Worm (Caenorhabditis elegans) whole organism, early embryonic: ENCODE measurements around the gene Y46G5A.47.

Experiments
- B0310.2 ChIP-seq: sonication (generic microtip); optimal IDR thresholded peaks from 2 replicates; lab custom pipeline; 2016; ENCODE audit warnings: mild to moderate bottlenecking, missing genetic modification characterization, missing compliant biosample characterization
- F13C5.2 ChIP-seq: sonication (generic microtip); optimal IDR thresholded peaks from 2 replicates; lab custom pipeline; 2017; ENCODE audit warnings: mild to moderate bottlenecking, missing genetic modification characterization, inconsistent platforms, missing compliant biosample characterization
- aly-1 ChIP-seq: sonication (generic microtip); optimal IDR thresholded peaks from 2 replicates; lab custom pipeline; 2016; ENCODE audit warnings: missing genetic modification characterization, missing compliant biosample characterization
- ama-1 ChIP-seq: fragments of 150-350 bp; optimal IDR thresholded peaks from 2 replicates; lab custom pipeline; 2014
- ceh-13 ChIP-seq: fragments of 200-800 bp; sonication (Bioruptor generic); optimal IDR thresholded peaks from 2 replicates; lab custom pipeline; 2018; ENCODE audit warnings: mild to moderate bottlenecking, missing genetic modification characterization, missing compliant biosample characterization
- ceh-36 ChIP-seq: sonication (generic microtip); optimal IDR thresholded peaks from 2 replicates; lab custom pipeline; 2016; ENCODE audit warnings: missing genetic modification characterization, inconsistent platforms, missing compliant biosample characterization
- ets-7 ChIP-seq: sonication (generic microtip); optimal IDR thresholded peaks from 2 replicates; lab custom pipeline; 2016; ENCODE audit warnings: missing genotype, missing genetic modification characterization, missing compliant biosample characterization
- flt-1 ChIP-seq: fragments of 200-800 bp; sonication (Bioruptor generic); IDR thresholded peaks from 2 replicates; pipeline ENCODE4 v1.3.6; 2022; ENCODE audit warnings: missing genetic modification characterization, missing compliant biosample characterization
- hmbx-1 ChIP-seq: sonication (generic microtip); optimal IDR thresholded peaks from 2 replicates; lab custom pipeline; 2016; ENCODE audit warnings: mild to moderate bottlenecking, missing genetic modification characterization, missing compliant biosample characterization
- pes-1 ChIP-seq: fragments of 200-800 bp; sonication (Bioruptor generic); IDR thresholded peaks from 2 replicates; pipeline ENCODE4 v1.3.6; 2022; ENCODE audit warnings: missing genetic modification reagents, missing genetic modification characterization, missing compliant biosample characterization
- scrt-1 ChIP-seq: fragments of 200-800 bp; sonication (Bioruptor generic); IDR thresholded peaks from 2 replicates; pipeline ENCODE4 v1.3.6; 2022; ENCODE audit warnings: missing genetic modification characterization, missing compliant biosample characterization
- tbx-37 ChIP-seq: fragments of 200-800 bp; sonication (Bioruptor generic); conservative IDR thresholded peaks from 2 replicates; pipeline ENCODE4 v1.3.6; 2022; ENCODE audit warnings: missing genetic modification reagents, missing genetic modification characterization, missing compliant biosample characterization
- tra-4 ChIP-seq: sonication (generic microtip); optimal IDR thresholded peaks from 2 replicates; lab custom pipeline; 2017; ENCODE audit warnings: missing genetic modification characterization, missing compliant biosample characterization

DNA sequence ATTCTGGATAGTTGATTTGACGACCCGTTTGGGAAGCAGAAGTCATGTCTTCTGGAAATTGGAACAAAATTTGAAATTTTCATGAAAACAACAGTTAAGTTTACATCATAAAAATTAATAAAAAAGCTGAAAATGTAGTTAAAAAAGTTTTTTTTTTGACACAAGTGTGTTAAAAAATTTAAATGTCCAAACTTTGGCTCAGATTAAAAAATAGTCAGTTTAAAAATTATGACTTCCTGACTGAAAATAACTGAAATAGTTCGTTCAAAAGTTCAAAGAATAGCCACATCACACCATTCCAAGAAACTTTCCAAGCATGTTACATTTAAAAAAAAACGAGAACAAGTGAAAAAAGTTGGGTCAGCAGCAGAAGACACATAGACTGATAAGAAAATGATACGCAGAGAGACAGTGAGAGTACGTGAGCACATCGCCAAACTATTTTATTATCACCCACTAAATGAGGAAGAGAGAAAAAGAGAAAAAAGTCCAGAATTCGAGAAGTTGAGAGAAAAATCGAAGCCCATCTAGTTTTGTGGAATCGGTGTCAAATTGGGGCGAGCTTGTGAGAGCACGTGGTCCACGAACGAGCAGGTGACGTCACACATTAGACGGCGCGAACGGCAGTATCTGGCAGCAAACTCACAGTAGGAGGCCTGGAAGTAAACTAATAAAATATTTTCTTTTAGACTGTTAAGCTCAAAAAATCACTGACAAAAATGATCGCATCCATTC is 11.5 kb upstream of the Y46G5A.47 start, which contains the start of gene acl-7:
- TF ChIP-seq ama-1 (lab: Kevin White, UChicago): no peak
- TF ChIP-seq flt-1 (GFP tag; lab: Robert Waterston, UW): no peak
- TF ChIP-seq ceh-36: no peak
- TF ChIP-seq ceh-13: no peak
- no peak for TF ChIP-seq hmbx-1
- TF ChIP-seq tra-4 (tag; lab: Kevin White, UChicago): no peak
- TF ChIP-seq aly-1 (tag; lab: Kevin White, UChicago): no peak
- no peak for TF ChIP-seq pes-1 (GFP tag; lab: Robert Waterston, UW)
- TF ChIP-seq ets-7: no peak
- no peak for TF ChIP-seq tbx-37 (GFP tag; lab: Robert Waterston, UW)
- TF ChIP-seq F13C5.2 (tag; lab: Kevin White, UChicago): no peak
- no peak for TF ChIP-seq scrt-1
- no peak for TF ChIP-seq B0310.2 (tag; lab: Kevin White, UChicago)
